Worm (Caenorhabditis elegans): ENCODE data around the gene nhr-31.
A peak's percentile ranks its signal among the peaks of the same experiment; 100 is the strongest.
"Not testable (repeated sequence)": the region's sequence is repeated elsewhere in the genome, so short reads cannot be mapped to it uniquely, and the experiment has no call there.

The nhr-31 gene

ce11 chrIV:8015726-8016312 lies 13.5 kb downstream of the nhr-31 start, which contains the start of gene C26B2.7 (continued):
- peak; percentile 63 for TF ChIP-seq madf-8 (GFP tag; conservative IDR thresholded peaks at IDR 0.05)
- TF ChIP-seq let-526 (GFP tag; IDR thresholded peaks at IDR 0.05): peak; percentile 88
- peak; percentile 80 for TF ChIP-seq B0019.2 (GFP tag; conservative IDR thresholded peaks at IDR 0.05)
- peak; percentile 77 for TF ChIP-seq lir-1 (GFP tag; conservative IDR thresholded peaks at IDR 0.05)
- TF ChIP-seq attf-5 (GFP tag; optimal IDR thresholded peaks at IDR 0.05): peak; percentile 78
- TF ChIP-seq him-1 (tag; optimal IDR thresholded peaks at IDR 0.05): peak; percentile 8
- not testable (repeated sequence) for TF ChIP-seq snpc-4 (GFP tag; optimal IDR thresholded peaks at IDR 0.05)
- peak in 3 of 4 experiments; percentile 11 to 59 (median 16) for TF ChIP-seq snpc-4 (tag; optimal IDR thresholded peaks at IDR 0.05)
- peak; percentile 3 for TF ChIP-seq B0035.1 (tag; optimal IDR thresholded peaks at IDR 0.05)
- peak; percentile 49 for TF ChIP-seq ceh-91 (GFP tag; IDR thresholded peaks at IDR 0.05)
- TF ChIP-seq ccch-3 (GFP tag; optimal IDR thresholded peaks at IDR 0.05): peak; percentile 59
- peak; percentile 81 for TF ChIP-seq egrh-3 (GFP tag; IDR thresholded peaks at IDR 0.05)
- peak; percentile 77 for TF ChIP-seq hsf-1 (GFP tag; IDR thresholded peaks at IDR 0.05)
- TF ChIP-seq F33H1.4 (GFP tag; IDR thresholded peaks at IDR 0.05): peak; percentile 60
- peak; percentile 57 for TF ChIP-seq ekl-4 (GFP tag; IDR thresholded peaks at IDR 0.05)

ce11 chrIV:8013849-8014248 lies 15.5 kb downstream of the nhr-31 start, which contains the start of gene C26B2.8:
TSS of gene C26B2.8 (plus strand) at chrIV:8014149.
- TF ChIP-seq him-1 (tag; optimal IDR thresholded peaks at IDR 0.05) (no peak), nhr-80 (tag; optimal IDR thresholded peaks at IDR 0.05) (no peak), akir-1 (GFP tag; optimal IDR thresholded peaks at IDR 0.05) (no peak), madf-3 (GFP tag; IDR thresholded peaks at IDR 0.05) (no peak), unc-62 (GFP tag; optimal IDR thresholded peaks at IDR 0.05) (no peak)

- TF ChIP-seq hsf-1 (GFP tag; IDR thresholded peaks at IDR 0.05) (no peak), F52B5.7 (tag; optimal IDR thresholded peaks at IDR 0.05) (no peak), bed-2 (GFP tag; IDR thresholded peaks at IDR 0.05) (no peak), lin-54 (GFP tag; optimal IDR thresholded peaks at IDR 0.05) (no peak), egl-18 (GFP tag; IDR thresholded peaks at IDR 0.05) (no peak), nhr-90 (tag; optimal IDR thresholded peaks at IDR 0.05) (no peak)
These were observed 17.0 kb downstream of the nhr-31 start, which contains the start of gene Y42H9B.3 for ce11 chrIV:8012330-8012729. TSS of gene Y42H9B.3 (minus strand) at chrIV:8012430.

- TF ChIP-seq F52B5.7 (tag; optimal IDR thresholded peaks at IDR 0.05) (no peak), cebp-1 (GFP tag; IDR thresholded peaks at IDR 0.05) (no peak), cebp-1 (tag; optimal IDR thresholded peaks at IDR 0.05) (no peak), F57C9.4 (tag; optimal IDR thresholded peaks at IDR 0.05) (no peak), F49E8.2 (tag; optimal IDR thresholded peaks at IDR 0.05; ENCODE audit: insufficient read depth) (peak; percentile 34), bed-1 (GFP tag; IDR thresholded peaks at IDR 0.05) (no peak), F37B4.10 (GFP tag; IDR thresholded peaks at IDR 0.05) (no peak), unc-62 (GFP tag; optimal IDR thresholded peaks at IDR 0.05) (no peak), rec-8 (tag; optimal IDR thresholded peaks at IDR 0.05) (no peak), Y53G8AR.9 (GFP tag; conservative IDR thresholded peaks at IDR 0.05) (no peak), C06A6.2 (GFP tag; conservative IDR thresholded peaks at IDR 0.05) (no peak), rpc-1 (optimal IDR thresholded peaks at IDR 0.05) (no peak), rpc-1 (tag; optimal IDR thresholded peaks at IDR 0.05) (no peak), F39B2.1 (GFP tag; IDR thresholded peaks at IDR 0.05) (no peak), cebp-2 (GFP tag; IDR thresholded peaks at IDR 0.05) (no peak), let-526 (GFP tag; IDR thresholded peaks at IDR 0.05) (no peak), ztf-3 (GFP tag; optimal IDR thresholded peaks at IDR 0.05) (no peak), mes-4 (tag; optimal IDR thresholded peaks at IDR 0.05) (no peak), aptf-2 (GFP tag; conservative IDR thresholded peaks at IDR 0.05) (no peak), dpff-1 (tag; optimal IDR thresholded peaks at IDR 0.05) (no peak), D2030.7 (GFP tag; IDR thresholded peaks at IDR 0.05) (no peak), ceh-91 (GFP tag; IDR thresholded peaks at IDR 0.05) (no peak), egl-18 (GFP tag; IDR thresholded peaks at IDR 0.05) (no peak), fkh-3 (tag; optimal IDR thresholded peaks at IDR 0.05) (no peak), C17E4.6 (GFP tag; IDR thresholded peaks at IDR 0.05) (no peak)
These were observed 18.8 kb downstream of the nhr-31 start for ce11 chrIV:8010521-8010920.

Measured in whole organism, young adult.